Worm (Caenorhabditis elegans): ENCODE results near the gene cut-3.

DNA sequence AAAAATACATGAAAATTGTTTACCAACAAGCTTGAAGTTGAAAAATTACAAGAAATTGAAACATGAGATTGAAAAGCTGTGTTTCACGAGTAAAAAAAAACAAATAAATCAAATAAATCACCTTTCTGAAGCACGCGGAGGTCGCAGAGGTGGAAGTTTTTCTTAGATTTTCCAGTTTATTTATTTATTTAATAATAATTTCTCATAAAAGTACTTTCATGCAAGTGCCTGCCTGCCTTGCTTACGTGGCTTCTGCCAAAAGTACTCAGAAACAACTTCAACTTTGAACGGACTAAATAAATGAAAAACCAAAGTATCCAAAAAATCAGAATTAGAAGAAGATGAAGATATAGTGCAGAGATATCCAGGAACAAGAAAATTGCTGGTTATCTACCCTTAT, 14.7 kb downstream of the cut-3 start, which contains the start of gene acp-2:
- TF ChIP-seq ama-1 (optimal IDR thresholded peaks at IDR 0.05) (no peak), egl-43 (GFP tag; IDR thresholded peaks at IDR 0.05) (no peak), lsy-2 (tag; optimal IDR thresholded peaks at IDR 0.05) (no peak), nhr-77 (tag; optimal IDR thresholded peaks at IDR 0.05) (no peak), ceh-82 (tag; optimal IDR thresholded peaks at IDR 0.05) (no peak), pqm-1 (tag; optimal IDR thresholded peaks at IDR 0.05) (no peak), mdl-1 (tag; optimal IDR thresholded peaks at IDR 0.05) (no peak), daf-12 (tag; optimal IDR thresholded peaks at IDR 0.05) (no peak), F49E8.2 (tag; optimal IDR thresholded peaks at IDR 0.05; ENCODE audit: borderline replicate concordance) (no peak), nhr-76 (tag; optimal IDR thresholded peaks at IDR 0.05) (no peak), dpl-1 (GFP tag; optimal IDR thresholded peaks at IDR 0.05) (no peak), nhr-28 (tag; optimal IDR thresholded peaks at IDR 0.05) (no peak), hlh-30 (tag; optimal IDR thresholded peaks at IDR 0.05; ENCODE audit: insufficient read depth) (no peak), lin-39 (tag; optimal IDR thresholded peaks at IDR 0.05) (no peak)

Data from whole organism, L4 larva.